Fruit fly (Drosophila melanogaster) S2 (cell line): ENCODE measurements around the gene CG16890.

ENCODE experiments used
- CG8478 ChIP-seq: fragments of >200 bp; optimal IDR thresholded peaks from 2 replicates; lab custom pipeline; 2018
- CTCF ChIP-seq, 2 experiments: fragments of >200 bp; optimal IDR thresholded peaks; 2 replicates each; lab custom pipeline; 2018

dm6 chr2L:13827557-13827956 is 43.4 kb upstream of the CG16890 start, which contains the start of gene PolG1:
- TF ChIP-seq CTCF (optimal IDR thresholded peaks at IDR 0.05; lab: Kevin White, UChicago), result no peak
- no peak for TF ChIP-seq CG8478 (lab: Kevin White, UChicago)
